In the genomic region with DNA sequence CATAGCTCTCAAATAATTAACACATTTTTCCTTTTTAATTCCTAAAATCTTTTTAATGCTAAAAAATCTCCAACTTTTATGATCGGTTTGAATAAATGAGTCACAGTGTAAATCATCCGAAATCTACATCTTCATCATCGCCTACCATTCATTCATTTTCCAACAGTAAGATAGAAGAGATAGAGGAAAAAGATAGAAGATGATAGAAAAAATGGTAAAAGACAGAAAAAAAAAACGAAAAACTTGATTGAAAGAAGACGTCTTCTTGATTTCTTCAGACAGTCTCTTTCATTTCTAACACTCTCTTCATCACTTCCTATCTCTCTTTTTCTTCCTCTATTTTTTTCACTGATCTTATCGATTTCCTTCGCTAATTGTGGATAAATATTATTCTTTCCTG, we compare ENCODE assay signal across 4 worm cellular contexts.
TF ChIP-seq lines count a peak whose summit lies in the region.

No protein-coding gene starts in this region.

TF ChIP-seq in whole organism, L1 larva, 84 proteins besides CTCF, POLR2A, EP300 and RAD21:
- TF ChIP-seq C04F5.9 (tag; optimal IDR thresholded peaks at IDR 0.05; lab: Kevin White, UChicago) (no peak), C34B4.2 (tag; optimal IDR thresholded peaks at IDR 0.05; lab: Kevin White, UChicago) (no peak), sox-4 (tag; optimal IDR thresholded peaks at IDR 0.05; lab: Kevin White, UChicago) (no peak), egl-13 (tag; optimal IDR thresholded peaks at IDR 0.05; lab: Kevin White, UChicago) (no peak), nhr-77 (tag; optimal IDR thresholded peaks at IDR 0.05; lab: Kevin White, UChicago) (no peak), nhr-85 (tag; lab: Kevin White, UChicago) (peak; percentile 81), lin-14 (GFP tag; optimal IDR thresholded peaks at IDR 0.05; lab: Kevin White, UChicago) (peak; percentile 62), efl-1 (optimal IDR thresholded peaks at IDR 0.05; lab: Kevin White, UChicago) (no peak), efl-1 (GFP tag; optimal IDR thresholded peaks at IDR 0.05 in 1 of 2; lab: Kevin White, UChicago) (no peak), blmp-1 (tag; optimal IDR thresholded peaks at IDR 0.05; lab: Kevin White, UChicago) (peak; percentile 48), sptf-1 (tag; optimal IDR thresholded peaks at IDR 0.05; lab: Kevin White, UChicago) (no peak), fos-1 (tag; optimal IDR thresholded peaks at IDR 0.05; lab: Kevin White, UChicago) (no peak), ceh-82 (tag; optimal IDR thresholded peaks at IDR 0.05; lab: Kevin White, UChicago) (no peak), dpl-1 (GFP tag; optimal IDR thresholded peaks at IDR 0.05; lab: Kevin White, UChicago) (peak in 1 of 3 experiments; percentile 6)

TF ChIP-seq in whole organism, L2 larva, 48 proteins besides CTCF, POLR2A, EP300 and RAD21:
- TF ChIP-seq fos-1 (tag; optimal IDR thresholded peaks at IDR 0.05; lab: Kevin White, UChicago) (peak; percentile 34), blmp-1 (tag; optimal IDR thresholded peaks at IDR 0.05; lab: Kevin White, UChicago; ENCODE audit: insufficient read depth) (peak; percentile 46), unc-39 (tag; optimal IDR thresholded peaks at IDR 0.05; lab: Kevin White, UChicago) (no peak), ztf-4 (tag; optimal IDR thresholded peaks at IDR 0.05; lab: Kevin White, UChicago) (no peak), nhr-6 (tag; optimal IDR thresholded peaks at IDR 0.05; lab: Kevin White, UChicago) (no peak)

TF ChIP-seq in whole organism, L3 larva, 47 proteins besides CTCF, POLR2A, EP300 and RAD21:
- TF ChIP-seq pqm-1 (tag; optimal IDR thresholded peaks at IDR 0.05; lab: Kevin White, UChicago) (no peak), nhr-77 (tag; optimal IDR thresholded peaks at IDR 0.05; lab: Kevin White, UChicago) (no peak), nhr-28 (tag; optimal IDR thresholded peaks at IDR 0.05; lab: Kevin White, UChicago) (no peak), R02D3.7 (tag; optimal IDR thresholded peaks at IDR 0.05; lab: Kevin White, UChicago) (no peak), pha-4 (tag; optimal IDR thresholded peaks at IDR 0.05; lab: Kevin White, UChicago) (no peak), lin-39 (tag; optimal IDR thresholded peaks at IDR 0.05; lab: Kevin White, UChicago) (no peak), nhr-76 (tag; optimal IDR thresholded peaks at IDR 0.05; lab: Kevin White, UChicago) (no peak), nhr-25 (tag; optimal IDR thresholded peaks at IDR 0.05; lab: Kevin White, UChicago) (peak; percentile 3), nhr-12 (tag; optimal IDR thresholded peaks at IDR 0.05; lab: Kevin White, UChicago) (no peak), elt-1 (tag; optimal IDR thresholded peaks at IDR 0.05; lab: Kevin White, UChicago) (peak; percentile 88)

TF ChIP-seq in whole organism, L4 larva, 104 proteins besides CTCF, POLR2A, EP300 and RAD21:
- peak; percentile 16 for TF ChIP-seq nhr-28 (tag; optimal IDR thresholded peaks at IDR 0.05; lab: Kevin White, UChicago)
- no peak for TF ChIP-seq ceh-44 (GFP tag; IDR thresholded peaks at IDR 0.05; lab: Robert Waterston, UW)

Comparison
In these comparisons a context has a peak if more than half of its experiments do, and no peak if none do; other contexts are left out.
1. Of the 29 proteins assayed by ChIP-seq in both whole organism, L4 larva and whole organism, L1 larva: peak only in whole organism, L4 larva: nhr-28; only in whole organism, L1 larva: none; in both: none; in neither: 27; mixed calls (peak in some experiments, not most) for 1.